Worm (Caenorhabditis elegans) whole organism, midembryonic: ENCODE measurements around the gene F38A5.2.

Experiments
- cog-1 ChIP-seq: sonication (generic microtip); optimal IDR thresholded peaks from 2 replicates; lab custom pipeline; 2016; ENCODE audit warnings: missing genetic modification characterization, missing compliant biosample characterization
- klf-2 ChIP-seq: fragments of 200-800 bp; sonication (Bioruptor generic); conservative IDR thresholded peaks from 2 replicates; pipeline ENCODE4 v1.3.6; 2022; ENCODE audit warnings: missing genetic modification reagents, missing genetic modification characterization, missing compliant biosample characterization
- med-1 ChIP-seq: sonication (generic microtip); optimal IDR thresholded peaks from 2 replicates; lab custom pipeline; 2017; ENCODE audit warnings: missing genetic modification characterization, mild to moderate bottlenecking, missing compliant biosample characterization, antibody characterized with exemption, missing genetic modification reagents; ENCODE audit not compliant: insufficient read depth
- ref-1 ChIP-seq: fragments of 200-800 bp; sonication (Bioruptor generic); conservative IDR thresholded peaks from 2 replicates; pipeline ENCODE4 v1.3.6; 2022; ENCODE audit warnings: missing genetic modification reagents, missing genetic modification characterization, missing compliant biosample characterization
- tab-1 ChIP-seq: fragments of 200-800 bp; sonication (Bioruptor generic); IDR thresholded peaks from 2 replicates; pipeline ENCODE4 v1.3.6; 2022; ENCODE audit warnings: missing genetic modification characterization, missing compliant biosample characterization
- ztf-23 ChIP-seq: fragments of 200-800 bp; sonication (Bioruptor generic); IDR thresholded peaks from 2 replicates; pipeline ENCODE4 v1.3.6; 2022; ENCODE audit warnings: missing genetic modification reagents, missing genetic modification characterization, missing compliant biosample characterization

- TF ChIP-seq ref-1 (no peak), klf-2 (GFP tag; lab: Robert Waterston, UW) (no peak), ztf-23 (GFP tag; lab: Robert Waterston, UW) (no peak), tab-1 (GFP tag; lab: Robert Waterston, UW) (no peak), med-1 (GFP tag; lab: Kevin White, UChicago) (no peak), cog-1 (tag; lab: Kevin White, UChicago) (no peak)
Observed at ce11 chrIV:6623390-6623789, 38.2 kb upstream of the F38A5.2 start, which contains the start of gene C01B10.44.
